Worm (Caenorhabditis elegans) whole organism, L3 larva: ENCODE results near the gene B0336.13.

Experiments used
- R02D3.7 ChIP-seq: fragments of 150-350 bp; optimal IDR thresholded peaks from 2 replicates; lab custom pipeline; 2014; ENCODE audit warnings: missing biosample characterization, missing genetic modification characterization
- ZK546.5 ChIP-seq: sonication (generic microtip); optimal IDR thresholded peaks from 2 replicates; lab custom pipeline; 2017; ENCODE audit warnings: missing biosample characterization, missing genetic modification characterization
- ama-1 ChIP-seq: fragments of 150-350 bp; optimal IDR thresholded peaks from 2 replicates; lab custom pipeline; 2018
- ceh-28 ChIP-seq: fragments of 150-350 bp; optimal IDR thresholded peaks from 2 replicates; lab custom pipeline; 2014; ENCODE audit warnings: missing biosample characterization, missing genetic modification reagents, missing genetic modification characterization
- ceh-82 ChIP-seq: fragments of 150-350 bp; optimal IDR thresholded peaks from 2 replicates; lab custom pipeline; 2014; ENCODE audit warnings: missing biosample characterization, missing genetic modification characterization
- daf-12 ChIP-seq: fragments of 150-350 bp; optimal IDR thresholded peaks from 2 replicates; lab custom pipeline; 2014; ENCODE audit warnings: missing biosample characterization, missing genetic modification reagents, missing genetic modification characterization
- egl-5 ChIP-seq: fragments of 150-350 bp; optimal IDR thresholded peaks from 2 replicates; lab custom pipeline; 2017; ENCODE audit warnings: missing biosample characterization, missing genetic modification reagents, missing genetic modification characterization, inconsistent platforms
- elt-2 ChIP-seq: sonication (generic microtip); optimal IDR thresholded peaks from 2 replicates; lab custom pipeline; 2016; ENCODE audit warnings: missing genetic modification reagents, mild to moderate bottlenecking, missing genetic modification characterization, missing compliant biosample characterization
- eor-1 ChIP-seq, 2 experiments: fragments of 150-350 bp; optimal IDR thresholded peaks; 2 replicates each; lab custom pipeline; 2014 to 2018; ENCODE audit warnings: missing biosample characterization in 2 of 2, missing genetic modification characterization in 2 of 2
- fkh-10 ChIP-seq: sonication (generic microtip); optimal IDR thresholded peaks from 2 replicates; lab custom pipeline; 2017; ENCODE audit warnings: missing biosample characterization, missing genetic modification reagents, missing genetic modification characterization
- hmg-11 ChIP-seq: sonication (generic microtip); optimal IDR thresholded peaks from 2 replicates; lab custom pipeline; 2016; ENCODE audit warnings: missing genetic modification characterization, missing compliant biosample characterization
- lin-15B ChIP-seq: fragments of 150-350 bp; optimal IDR thresholded peaks from 2 replicates; lab custom pipeline; 2014; ENCODE audit warnings: missing biosample characterization, missing genetic modification characterization
- lin-39 ChIP-seq: fragments of 150-350 bp; optimal IDR thresholded peaks from 2 replicates; lab custom pipeline; 2018; ENCODE audit warnings: missing biosample characterization, missing genetic modification reagents, missing genetic modification characterization
- lsy-12 ChIP-seq: sonication (generic microtip); optimal IDR thresholded peaks from 2 replicates; lab custom pipeline; 2016; ENCODE audit warnings: mild to moderate bottlenecking, missing genetic modification characterization, missing compliant biosample characterization
- mdl-1 ChIP-seq: fragments of 150-350 bp; optimal IDR thresholded peaks from 2 replicates; lab custom pipeline; 2014; ENCODE audit warnings: missing biosample characterization, missing genetic modification characterization
- mml-1 ChIP-seq: fragments of 150-350 bp; sonication (generic microtip); optimal IDR thresholded peaks from 3 replicates; lab custom pipeline; 2014; ENCODE audit warnings: missing biosample characterization, missing genetic modification characterization
- nfya-1 ChIP-seq: sonication (generic microtip); optimal IDR thresholded peaks from 2 replicates; lab custom pipeline; 2017; ENCODE audit warnings: missing genetic modification characterization, mild to moderate bottlenecking, missing compliant biosample characterization, antibody characterized with exemption, moderate library complexity; ENCODE audit not compliant: insufficient read depth
- nhr-12 ChIP-seq: fragments of 150-350 bp; optimal IDR thresholded peaks from 2 replicates; lab custom pipeline; 2014; ENCODE audit warnings: missing biosample characterization, missing genetic modification characterization
- nhr-23 ChIP-seq: fragments of 150-350 bp; optimal IDR thresholded peaks from 2 replicates; lab custom pipeline; 2014; ENCODE audit warnings: missing biosample characterization, missing genetic modification reagents, missing genetic modification characterization
- nhr-25 ChIP-seq: sonication (generic microtip); optimal IDR thresholded peaks from 2 replicates; lab custom pipeline; 2017; ENCODE audit warnings: missing biosample characterization, missing genetic modification characterization
- nhr-28 ChIP-seq: fragments of 150-350 bp; optimal IDR thresholded peaks from 2 replicates; lab custom pipeline; 2014; ENCODE audit warnings: missing biosample characterization, missing genetic modification characterization
- nhr-43 ChIP-seq: sonication (generic microtip); optimal IDR thresholded peaks from 2 replicates; lab custom pipeline; 2016; ENCODE audit warnings: mild to moderate bottlenecking, missing genetic modification characterization, missing compliant biosample characterization; ENCODE audit not compliant: poor library complexity, severe bottlenecking
- nhr-67 ChIP-seq: fragments of 150-350 bp; optimal IDR thresholded peaks from 2 replicates; lab custom pipeline; 2014; ENCODE audit warnings: missing biosample characterization, missing genetic modification characterization
- nhr-77 ChIP-seq: fragments of 150-350 bp; optimal IDR thresholded peaks from 2 replicates; lab custom pipeline; 2014; ENCODE audit warnings: missing biosample characterization, missing genetic modification characterization
- pha-4 ChIP-seq: fragments of 150-350 bp; optimal IDR thresholded peaks from 2 replicates; lab custom pipeline; 2014; ENCODE audit warnings: missing biosample characterization, missing genetic modification reagents, missing genetic modification characterization
- pqm-1 ChIP-seq: fragments of 150-350 bp; optimal IDR thresholded peaks from 2 replicates; lab custom pipeline; 2017; ENCODE audit warnings: missing biosample characterization, missing genetic modification characterization, inconsistent platforms
- sea-2 ChIP-seq: fragments of 150-350 bp; sonication (generic microtip); optimal IDR thresholded peaks from 4 replicates; lab custom pipeline; 2014; ENCODE audit warnings: missing biosample characterization, missing genetic modification reagents, missing genetic modification characterization
- skn-1 ChIP-seq: fragments of 150-350 bp; optimal IDR thresholded peaks from 2 replicates; lab custom pipeline; 2014; ENCODE audit warnings: missing biosample characterization, missing genetic modification characterization
- tbx-2 ChIP-seq: sonication (generic microtip); optimal IDR thresholded peaks from 2 replicates; lab custom pipeline; 2016; ENCODE audit warnings: mild to moderate bottlenecking, missing genetic modification characterization, missing compliant biosample characterization
- unc-39 ChIP-seq: sonication (generic microtip); optimal IDR thresholded peaks from 4 replicates; lab custom pipeline; 2017; ENCODE audit warnings: missing biosample characterization, missing genetic modification characterization
- unc-62 ChIP-seq: fragments of 150-350 bp; sonication (generic microtip); optimal IDR thresholded peaks from 4 replicates; lab custom pipeline; 2014; ENCODE audit warnings: missing biosample characterization, missing genetic modification reagents, missing genetic modification characterization
- zag-1 ChIP-seq: fragments of 150-350 bp; optimal IDR thresholded peaks from 2 replicates; lab custom pipeline; 2014; ENCODE audit warnings: missing biosample characterization, missing genetic modification characterization
- ztf-4 ChIP-seq: fragments of 150-350 bp; optimal IDR thresholded peaks from 2 replicates; lab custom pipeline; 2014; ENCODE audit warnings: missing biosample characterization, missing genetic modification characterization

B0336.13 gene

DNA sequence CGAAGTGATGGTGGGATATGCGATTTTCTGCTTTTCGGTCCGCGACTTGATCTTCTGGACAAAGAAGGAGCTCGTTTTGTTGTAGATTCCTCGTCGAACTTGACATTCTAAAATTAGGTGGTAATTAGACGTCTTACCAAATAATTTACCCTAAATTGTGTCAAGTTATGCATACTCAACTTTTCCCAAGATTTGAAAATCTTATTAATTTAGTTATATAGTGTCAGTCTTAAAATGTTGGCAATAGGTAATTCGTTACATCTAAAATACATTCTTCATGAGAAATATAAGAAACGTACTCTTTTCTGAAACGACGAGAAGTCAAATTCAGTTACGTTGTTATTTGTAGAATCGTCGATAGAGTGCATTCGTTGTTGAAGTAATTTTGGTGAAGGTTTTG lies 13.7 kb downstream of the B0336.13 start:
- no peak for TF ChIP-seq lin-15B (tag; lab: Kevin White, UChicago)
- no peak for TF ChIP-seq nhr-43 (tag; lab: Kevin White, UChicago)
- peak; percentile 19 for TF ChIP-seq ama-1

DNA sequence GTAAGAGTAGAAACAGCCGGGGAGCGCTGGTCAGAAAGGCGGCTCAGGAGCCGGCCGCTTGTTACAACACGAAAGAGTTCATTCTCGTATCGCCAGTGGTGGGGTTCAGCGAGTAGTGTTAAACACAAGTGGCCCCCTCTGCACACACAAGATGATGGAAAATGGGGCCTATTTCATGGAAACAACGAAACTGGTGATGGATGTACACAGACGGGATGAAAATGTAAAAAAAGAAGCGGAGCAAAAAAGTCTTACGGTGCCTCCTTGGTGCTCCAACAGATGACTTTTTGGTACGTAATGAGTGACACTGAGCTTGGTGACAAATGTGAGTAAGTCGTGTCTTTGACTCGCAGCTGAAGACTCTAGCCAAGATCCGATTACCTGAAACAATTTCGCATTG lies 14.2 kb downstream of the B0336.13 start:
- TF ChIP-seq nhr-77 (tag; lab: Kevin White, UChicago): no peak
- no peak for TF ChIP-seq R02D3.7 (tag; lab: Kevin White, UChicago)
- no peak for TF ChIP-seq nhr-67 (tag; lab: Kevin White, UChicago)
- peak; percentile 69 for TF ChIP-seq lin-39
- TF ChIP-seq sea-2 (GFP tag; lab: Kevin White, UChicago): no peak

DNA sequence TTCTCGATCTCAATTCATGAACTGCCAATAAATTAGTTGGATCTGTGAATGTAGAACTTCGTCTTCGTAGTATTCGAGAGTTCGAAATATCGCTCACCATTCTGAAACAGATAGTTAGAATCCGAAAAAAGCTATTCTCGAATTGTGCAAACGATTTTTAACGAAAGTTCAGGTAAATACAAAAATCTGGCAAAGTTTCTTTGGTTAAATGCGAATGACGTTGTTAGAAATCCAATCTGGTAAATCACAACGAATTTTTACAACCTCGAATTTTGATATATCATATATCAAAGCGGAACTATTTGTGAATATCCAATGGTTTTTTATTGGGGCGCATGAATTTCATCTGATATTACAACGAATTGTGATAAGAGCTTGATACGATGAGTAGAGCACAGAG lies 15.4 kb downstream of the B0336.13 start, which contains the start of gene hpo-28:
Gene hpo-28, minus strand, starts transcription at position 101 of the 400 bp plus-strand sequence.
- TF ChIP-seq nhr-43 (tag; lab: Kevin White, UChicago) (no peak), elt-2 (peak; percentile 28), nhr-23 (tag; lab: Kevin White, UChicago) (no peak), sea-2 (GFP tag; lab: Kevin White, UChicago) (no peak)

- TF ChIP-seq tbx-2 (no peak), lsy-12 (tag; lab: Kevin White, UChicago) (no peak), mdl-1 (tag; lab: Kevin White, UChicago) (no peak), fkh-10 (GFP tag; lab: Kevin White, UChicago) (no peak), ceh-82 (no peak), ceh-28 (tag; lab: Kevin White, UChicago) (no peak), nhr-25 (no peak), pha-4 (tag; lab: Kevin White, UChicago) (no peak), nhr-77 (tag; lab: Kevin White, UChicago) (no peak), egl-5 (tag; lab: Kevin White, UChicago) (no peak), zag-1 (tag; lab: Kevin White, UChicago) (no peak), ama-1 (no peak), nfya-1 (no peak), mml-1 (no peak), nhr-43 (tag; lab: Kevin White, UChicago) (no peak), elt-2 (no peak), ZK546.5 (no peak), eor-1 (tag; optimal IDR thresholded peaks at IDR 0.05; lab: Kevin White, UChicago) (no peak), R02D3.7 (tag; lab: Kevin White, UChicago) (no peak)
Measured at ce11 chrIII:5710045-5710444, 16.2 kb downstream of the B0336.13 start, which contains the start of gene B0336.12. B0336.12 (minus strand) TSS chrIII:5710145.

ce11 chrIII:5710676-5711075 lies 16.8 kb downstream of the B0336.13 start:
- TF ChIP-seq unc-62 (GFP tag; lab: Kevin White, UChicago): peak; percentile 40
- TF ChIP-seq ama-1: peak; percentile 45
- TF ChIP-seq daf-12 (tag; lab: Kevin White, UChicago): no peak
- peak; percentile 66 for TF ChIP-seq nhr-25
- no peak for TF ChIP-seq tbx-2
- no peak for TF ChIP-seq nhr-28 (tag; lab: Kevin White, UChicago)
- TF ChIP-seq nhr-12 (tag; lab: Kevin White, UChicago): no peak
- peak; percentile 95 for TF ChIP-seq nfya-1
- peak; percentile 63 for TF ChIP-seq lsy-12 (tag; lab: Kevin White, UChicago)
- peak; percentile 58 for TF ChIP-seq elt-2
- no peak for TF ChIP-seq ZK546.5
- no peak for TF ChIP-seq unc-39
- TF ChIP-seq lin-39: peak; percentile 40
- TF ChIP-seq nhr-23 (tag; lab: Kevin White, UChicago): peak; percentile 86
- TF ChIP-seq ceh-82: no peak
- TF ChIP-seq ceh-28 (tag; lab: Kevin White, UChicago): peak; percentile 28
- TF ChIP-seq nhr-43 (tag; lab: Kevin White, UChicago): peak; percentile 81
- TF ChIP-seq lin-15B (tag; lab: Kevin White, UChicago): peak; percentile 55
- TF ChIP-seq skn-1 (tag; lab: Kevin White, UChicago): peak; percentile 18
- peak; percentile 49 for TF ChIP-seq pqm-1 (tag; lab: Kevin White, UChicago)
- TF ChIP-seq hmg-11: peak; percentile 5
- TF ChIP-seq ztf-4: no peak
- no peak for TF ChIP-seq pha-4 (tag; lab: Kevin White, UChicago)
- TF ChIP-seq nhr-77 (tag; lab: Kevin White, UChicago): no peak
